Fruit fly (Drosophila melanogaster) whole organism, embryonic: ENCODE results near the gene VhaAC45RP.

Experiments used
- Abd-B ChIP-seq: fragments of 200-800 bp; sonication (Bioruptor generic); optimal IDR thresholded peaks from 2 replicates; lab custom pipeline; 2018; ENCODE audit warnings: missing biosample characterization, mild to moderate bottlenecking, missing genetic modification characterization, moderate library complexity
- Awh ChIP-seq: fragments of 200-800 bp; sonication (Bioruptor generic); IDR thresholded peaks from 2 replicates; pipeline ENCODE4, ENCODE4 v1.3.6; 2022; ENCODE audit warnings: missing biosample characterization, missing genetic modification characterization
- Bteb2 ChIP-seq: fragments of 200-800 bp; sonication (Bioruptor generic); optimal IDR thresholded peaks from 2 replicates; lab custom pipeline; 2016; ENCODE audit warnings: missing biosample characterization, missing genetic modification characterization
- CG14441 ChIP-seq: fragments of 200-800 bp; sonication (Bioruptor generic); IDR thresholded peaks from 2 replicates; pipeline ENCODE4 v1.3.6; 2022; ENCODE audit warnings: missing biosample characterization, missing genetic modification characterization
- CG14710 ChIP-seq: fragments of 200-800 bp; sonication (Bioruptor generic); optimal IDR thresholded peaks from 3 replicates; lab custom pipeline; 2019; ENCODE audit warnings: missing biosample characterization, mild to moderate bottlenecking, missing genetic modification characterization, moderate library complexity
- CG17186 ChIP-seq: fragments of 200-800 bp; sonication (Bioruptor generic); optimal IDR thresholded peaks from 3 replicates; lab custom pipeline; 2017; ENCODE audit warnings: missing biosample characterization, missing genetic modification reagents, missing genetic modification characterization
- CG17802 ChIP-seq: fragments of 200-800 bp; sonication (Bioruptor generic); optimal IDR thresholded peaks from 2 replicates; lab custom pipeline; 2018; ENCODE audit warnings: missing biosample characterization, mild to moderate bottlenecking, missing genetic modification characterization, moderate library complexity
- CG2202 ChIP-seq: fragments of 200-800 bp; sonication (Bioruptor generic); optimal IDR thresholded peaks from 2 replicates; lab custom pipeline; 2018; ENCODE audit warnings: missing biosample characterization, mild to moderate bottlenecking, missing genetic modification characterization
- CG30431 ChIP-seq: fragments of 200-800 bp; sonication (Bioruptor generic); optimal IDR thresholded peaks from 2 replicates; lab custom pipeline; 2017; ENCODE audit warnings: missing biosample characterization, missing genetic modification characterization
- CG4360 ChIP-seq: fragments of 200-800 bp; sonication (Bioruptor generic); IDR thresholded peaks from 2 replicates; pipeline ENCODE4 v1.3.6; 2022; ENCODE audit warnings: missing biosample characterization, missing genetic modification characterization
- CG4854 ChIP-seq: fragments of 200-800 bp; sonication (Bioruptor generic); optimal IDR thresholded peaks from 2 replicates; lab custom pipeline; 2016; ENCODE audit warnings: missing biosample characterization, missing genetic modification characterization, inconsistent platforms
- CG6683 ChIP-seq: fragments of 200-800 bp; sonication (Bioruptor generic); optimal IDR thresholded peaks from 2 replicates; lab custom pipeline; 2017; ENCODE audit warnings: missing biosample characterization, mild to moderate bottlenecking, missing genetic modification characterization, missing genetic modification reagents
- CG6791 ChIP-seq: fragments of 200-800 bp; sonication (Bioruptor generic); IDR thresholded peaks from 3 replicates; pipeline ENCODE4 v1.3.6; 2022; ENCODE audit warnings: missing biosample characterization, missing genetic modification characterization; ENCODE audit not compliant: partially characterized antibody
- CG7271 ChIP-seq: fragments of 200-800 bp; sonication (Bioruptor generic); optimal IDR thresholded peaks from 2 replicates; lab custom pipeline; 2018; ENCODE audit warnings: missing biosample characterization, mild to moderate bottlenecking, missing genetic modification characterization, moderate library complexity
- CG7963 ChIP-seq: fragments of 200-800 bp; sonication (Bioruptor generic); IDR thresholded peaks from 3 replicates; pipeline ENCODE4 v1.3.6; 2022; ENCODE audit warnings: missing biosample characterization, missing genetic modification characterization; ENCODE audit not compliant: partially characterized antibody
- CG9215 ChIP-seq: fragments of 200-800 bp; sonication (Bioruptor generic); IDR thresholded peaks from 2 replicates; pipeline ENCODE4 v1.3.6; 2022; ENCODE audit warnings: missing biosample characterization, missing genetic modification characterization
- CG9817 ChIP-seq: fragments of 200-800 bp; sonication (Bioruptor generic); optimal IDR thresholded peaks from 2 replicates; lab custom pipeline; 2018; ENCODE audit warnings: missing biosample characterization, mild to moderate bottlenecking, missing genetic modification characterization, moderate library complexity
- CTCF ChIP-seq: fragments of 200-800 bp; sonication (Bioruptor generic); optimal IDR thresholded peaks from 2 replicates; lab custom pipeline; 2017; ENCODE audit warnings: missing biosample characterization, mild to moderate bottlenecking, missing genetic modification characterization, moderate library complexity
- Dad ChIP-seq: fragments of 200-800 bp; sonication (Bioruptor generic); optimal IDR thresholded peaks from 3 replicates; lab custom pipeline; 2016; ENCODE audit warnings: missing biosample characterization, missing genetic modification characterization
- Dek ChIP-seq: fragments of 200-800 bp; sonication (Bioruptor generic); optimal IDR thresholded peaks from 3 replicates; lab custom pipeline; 2019; ENCODE audit warnings: missing biosample characterization, mild to moderate bottlenecking, missing genetic modification characterization, moderate library complexity
- Elba2 ChIP-seq: fragments of 200-800 bp; sonication (Bioruptor generic); optimal IDR thresholded peaks from 3 replicates; lab custom pipeline; 2016; ENCODE audit warnings: missing biosample characterization, missing genetic modification characterization
- Gsc ChIP-seq: fragments of 200-800 bp; sonication (Bioruptor generic); IDR thresholded peaks from 2 replicates; pipeline ENCODE4 v1.3.6; 2022; ENCODE audit warnings: missing biosample characterization, missing genetic modification characterization
- H15 ChIP-seq: fragments of 200-800 bp; sonication (Bioruptor generic); IDR thresholded peaks from 3 replicates; pipeline ENCODE4 v1.3.6; 2022; ENCODE audit warnings: missing biosample characterization, missing genetic modification characterization
- Hr3 ChIP-seq: fragments of 200-800 bp; sonication (Bioruptor generic); optimal IDR thresholded peaks from 3 replicates; lab custom pipeline; 2016; ENCODE audit warnings: missing biosample characterization, missing genetic modification characterization
- Mrtf ChIP-seq: fragments of 200-800 bp; sonication (Bioruptor generic); IDR thresholded peaks from 3 replicates; pipeline ENCODE4 v1.3.6; 2022; ENCODE audit warnings: missing biosample characterization, missing genetic modification characterization
- NC2α ChIP-seq: fragments of 200-800 bp; sonication (Bioruptor generic); optimal IDR thresholded peaks from 2 replicates; lab custom pipeline; 2016; ENCODE audit warnings: missing biosample characterization, missing genetic modification characterization
- Poxn ChIP-seq: fragments of 200-800 bp; sonication (Bioruptor generic); IDR thresholded peaks from 2 replicates; pipeline ENCODE4 v1.3.6; 2022; ENCODE audit warnings: missing biosample characterization, missing genetic modification characterization
- Trl ChIP-seq, 3 experiments: fragments of >200 bp in 2 of 3; fragments of 200-800 bp in 1 of 3; sonication (Bioruptor generic) in 1 of 3; optimal IDR thresholded peaks; 2 replicates in 1 of 3; 3 replicates in 2 of 3; lab custom pipeline; 2016 to 2017; ENCODE audit warnings: missing biosample characterization in 1 of 3, missing genetic modification characterization in 1 of 3
- Usf ChIP-seq: fragments of 200-800 bp; sonication (Bioruptor generic); optimal IDR thresholded peaks from 2 replicates; lab custom pipeline; 2017; ENCODE audit warnings: missing genotype, missing biosample characterization, missing genetic modification characterization
- al ChIP-seq: fragments of 200-800 bp; sonication (Bioruptor generic); IDR thresholded peaks from 2 replicates; pipeline ENCODE4 v1.3.6; 2022; ENCODE audit warnings: missing biosample characterization, missing genetic modification characterization
- corto ChIP-seq: fragments of 200-800 bp; sonication (Bioruptor generic); optimal IDR thresholded peaks from 2 replicates; lab custom pipeline; 2016; ENCODE audit warnings: missing biosample characterization, mild to moderate bottlenecking, missing genetic modification characterization, moderate library complexity
- cwo ChIP-seq: fragments of 200-800 bp; sonication (Bioruptor generic); optimal IDR thresholded peaks from 3 replicates; lab custom pipeline; 2017; ENCODE audit warnings: missing biosample characterization, missing genetic modification characterization, mild to moderate bottlenecking, moderate library complexity, missing genetic modification reagents
- esg ChIP-seq: fragments of 200-800 bp; sonication (Bioruptor generic); conservative IDR thresholded peaks from 2 replicates; pipeline ENCODE4 v1.3.6; 2022; ENCODE audit warnings: missing biosample characterization, missing genetic modification characterization
- exex ChIP-seq: fragments of 200-800 bp; sonication (Bioruptor generic); optimal IDR thresholded peaks from 4 replicates; lab custom pipeline; 2018; ENCODE audit warnings: missing biosample characterization, mild to moderate bottlenecking, missing genetic modification characterization, moderate library complexity
- grn ChIP-seq: fragments of 200-800 bp; sonication (Bioruptor generic); optimal IDR thresholded peaks from 3 replicates; lab custom pipeline; 2017; ENCODE audit warnings: missing biosample characterization, missing genetic modification characterization
- klu ChIP-seq: fragments of 200-800 bp; sonication (Bioruptor generic); IDR thresholded peaks from 2 replicates; pipeline ENCODE4 v1.3.6; 2022; ENCODE audit warnings: missing biosample characterization, missing genetic modification characterization
- lab ChIP-seq: fragments of 200-800 bp; sonication (Bioruptor generic); optimal IDR thresholded peaks from 3 replicates; lab custom pipeline; 2017; ENCODE audit warnings: missing biosample characterization, missing genetic modification characterization, mild to moderate bottlenecking, moderate library complexity, missing genetic modification reagents
- nerfin-1 ChIP-seq: fragments of 200-800 bp; sonication (Bioruptor generic); optimal IDR thresholded peaks from 3 replicates; lab custom pipeline; 2019; ENCODE audit warnings: missing biosample characterization, mild to moderate bottlenecking, missing genetic modification characterization, moderate library complexity
- nmo ChIP-seq: fragments of 200-800 bp; sonication (Bioruptor generic); optimal IDR thresholded peaks from 2 replicates; lab custom pipeline; 2018; ENCODE audit warnings: missing biosample characterization, mild to moderate bottlenecking, missing genetic modification characterization, moderate library complexity
- pb ChIP-seq: fragments of 200-800 bp; sonication (Bioruptor generic); optimal IDR thresholded peaks from 3 replicates; lab custom pipeline; 2016; ENCODE audit warnings: missing biosample characterization, missing genetic modification characterization
- pros ChIP-seq: fragments of 200-800 bp; sonication (Bioruptor generic); optimal IDR thresholded peaks from 3 replicates; lab custom pipeline; 2019; ENCODE audit warnings: missing biosample characterization, mild to moderate bottlenecking, missing genetic modification characterization, moderate library complexity
- psq ChIP-seq: fragments of 200-800 bp; sonication (Bioruptor generic); optimal IDR thresholded peaks from 2 replicates; lab custom pipeline; 2017; ENCODE audit warnings: missing biosample characterization, missing genetic modification characterization
- pum ChIP-seq: fragments of 200-800 bp; sonication (Bioruptor generic); optimal IDR thresholded peaks from 2 replicates; lab custom pipeline; 2016; ENCODE audit warnings: missing biosample characterization, missing genetic modification characterization
- row ChIP-seq: fragments of 200-800 bp; sonication (Bioruptor generic); IDR thresholded peaks from 3 replicates; pipeline ENCODE4 v1.3.6; 2022; ENCODE audit warnings: missing biosample characterization, missing genetic modification characterization
- stwl ChIP-seq: fragments of 200-800 bp; sonication (Bioruptor generic); optimal IDR thresholded peaks from 3 replicates; lab custom pipeline; 2018; ENCODE audit warnings: missing biosample characterization, mild to moderate bottlenecking, missing genetic modification characterization, moderate library complexity
- tgo ChIP-seq: fragments of 200-800 bp; sonication (Bioruptor generic); IDR thresholded peaks from 3 replicates; pipeline ENCODE4 v1.3.6; 2022; ENCODE audit warnings: missing biosample characterization, missing genetic modification characterization
- tin ChIP-seq: fragments of 200-800 bp; sonication (Bioruptor generic); optimal IDR thresholded peaks from 3 replicates; lab custom pipeline; 2016; ENCODE audit warnings: missing biosample characterization, missing genetic modification characterization
- vnd ChIP-seq: fragments of 200-800 bp; sonication (Bioruptor generic); IDR thresholded peaks from 3 replicates; pipeline ENCODE4 v1.3.6; 2022; ENCODE audit warnings: missing biosample characterization, missing genetic modification characterization; ENCODE audit not compliant: partially characterized antibody

Gene VhaAC45RP

dm6 chr3R:30170671-30171667 lies 4.8 kb upstream of the VhaAC45RP start, which contains the start of gene Rsod (continued):
- TF ChIP-seq CG6683 (GFP tag; lab: Kevin White, UChicago): no peak
- TF ChIP-seq psq: peak; percentile 42
- peak; percentile 7 for TF ChIP-seq grn (GFP tag; lab: Kevin White, UChicago)
- no peak for TF ChIP-seq CTCF (GFP tag; lab: Kevin White, UChicago)
- peak; percentile 86 for TF ChIP-seq Awh (GFP tag; lab: Robert Waterston, UW)
- no peak for TF ChIP-seq pb (GFP tag; lab: Kevin White, UChicago)
- peak; percentile 40 for TF ChIP-seq CG14710 (tag; lab: Kevin White, UChicago)
- peak; percentile 74 for TF ChIP-seq Mrtf (GFP tag; lab: Robert Waterston, UW)
- peak; percentile 26 for TF ChIP-seq CG30431 (GFP tag; lab: Kevin White, UChicago)
- TF ChIP-seq CG9817 (tag; lab: Kevin White, UChicago): no peak
- peak in 1 of 2 experiments; percentile 8 for TF ChIP-seq Trl (optimal IDR thresholded peaks at IDR 0.05; lab: Kevin White, UChicago)
- no peak for TF ChIP-seq Trl (GFP tag; optimal IDR thresholded peaks at IDR 0.05; lab: Kevin White, UChicago)
- no peak for TF ChIP-seq CG17186 (GFP tag; lab: Kevin White, UChicago)
- no peak for TF ChIP-seq CG6791 (GFP tag; lab: Robert Waterston, UW)
- peak; percentile 9 for TF ChIP-seq nerfin-1 (tag; lab: Kevin White, UChicago)
- TF ChIP-seq nmo (GFP tag; lab: Kevin White, UChicago): peak; percentile 55
- TF ChIP-seq esg: peak; percentile 74
- no peak for TF ChIP-seq vnd (GFP tag; lab: Robert Waterston, UW)
- no peak for TF ChIP-seq CG4854 (GFP tag; lab: Kevin White, UChicago)
- no peak for TF ChIP-seq NC2α (GFP tag; lab: Kevin White, UChicago)
- TF ChIP-seq H15 (GFP tag; lab: Robert Waterston, UW): peak; percentile 79
- TF ChIP-seq exex (tag; lab: Kevin White, UChicago): no peak
- TF ChIP-seq Poxn: no peak
- TF ChIP-seq Dad (GFP tag; lab: Kevin White, UChicago): no peak
- peak; percentile 46 for TF ChIP-seq tin (GFP tag; lab: Kevin White, UChicago)
- 0 out of 2 replicates have a peak, but pooled peaks have one; percentile 21 for TF ChIP-seq Gsc (GFP tag; lab: Robert Waterston, UW)
- TF ChIP-seq lab (GFP tag; lab: Kevin White, UChicago): peak; percentile 54
- no peak for TF ChIP-seq CG7963 (GFP tag; lab: Robert Waterston, UW)
- peak; percentile 69 for TF ChIP-seq CG14441 (GFP tag; lab: Robert Waterston, UW)
- no peak for TF ChIP-seq Bteb2 (GFP tag; lab: Kevin White, UChicago)
- no peak for TF ChIP-seq cwo (GFP tag; lab: Kevin White, UChicago)
- no peak for TF ChIP-seq klu (GFP tag; lab: Robert Waterston, UW)
- peak; percentile 38 for TF ChIP-seq CG17802 (tag; lab: Kevin White, UChicago)
- peak; percentile 79 for TF ChIP-seq tgo (GFP tag; lab: Robert Waterston, UW)
- TF ChIP-seq Dek: peak; percentile 16
- peak; percentile 74; the same call in 2 of the 3 replicates for TF ChIP-seq row (GFP tag; lab: Robert Waterston, UW)
- TF ChIP-seq pum (GFP tag; lab: Kevin White, UChicago): no peak
- peak; percentile 10 for TF ChIP-seq CG2202
- TF ChIP-seq Elba2 (GFP tag; lab: Kevin White, UChicago): no peak
- no peak for TF ChIP-seq CG7271
- TF ChIP-seq Usf (GFP tag; lab: Kevin White, UChicago): no peak
- peak; percentile 28 for TF ChIP-seq Abd-B (GFP tag; lab: Kevin White, UChicago)
- TF ChIP-seq stwl (tag; lab: Kevin White, UChicago): no peak
- TF ChIP-seq corto (GFP tag; lab: Kevin White, UChicago): peak; percentile 59
- TF ChIP-seq pros: peak; percentile 56
- TF ChIP-seq CG4360 (GFP tag; lab: Robert Waterston, UW): peak; percentile 11; the same call in 1 of the 2 replicates
- peak; percentile 41 for TF ChIP-seq al (GFP tag; lab: Robert Waterston, UW)
- TF ChIP-seq Hr3 (GFP tag; lab: Kevin White, UChicago): peak; percentile 10
- no peak for TF ChIP-seq CG9215 (GFP tag; lab: Robert Waterston, UW)
